Worm (Caenorhabditis elegans): ENCODE data around the gene F59A6.13.

Gene F59A6.13

DNA sequence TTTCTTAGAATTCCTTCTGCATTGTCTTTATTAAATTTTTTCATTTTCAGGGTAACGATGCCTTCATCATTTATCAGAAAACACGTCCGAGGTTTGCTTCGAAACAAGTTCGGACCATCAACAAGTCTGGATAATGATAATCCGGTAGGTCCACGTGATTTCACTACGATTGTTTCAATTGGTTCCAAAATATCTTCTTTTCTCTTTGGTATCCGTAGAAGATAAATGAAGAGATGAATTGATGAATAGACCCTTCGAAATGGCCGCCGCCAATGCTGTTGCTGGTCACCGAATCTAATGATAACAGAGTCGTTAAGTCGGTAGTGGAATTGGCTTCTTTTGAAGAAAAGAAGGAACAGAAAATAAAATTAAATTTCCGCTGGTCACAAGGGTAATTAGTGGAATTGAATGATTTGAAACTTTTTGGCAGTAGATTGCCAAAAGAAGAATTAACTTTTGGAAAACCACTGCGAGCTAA, 27.3 kb downstream of the F59A6.13 start, which contains the start of gene F33G12.6 (continued):
- TF ChIP-seq elt-3 (tag; optimal IDR thresholded peaks at IDR 0.05) = peak in 2 of 6 experiments; percentile 19 to 46
- no peak for TF ChIP-seq alr-1 (tag; optimal IDR thresholded peaks at IDR 0.05; ENCODE audit: borderline replicate concordance)
- no peak for TF ChIP-seq sup-37 (GFP tag; optimal IDR thresholded peaks at IDR 0.05)
- TF ChIP-seq efl-1 (optimal IDR thresholded peaks at IDR 0.05) = no peak
- TF ChIP-seq efl-1 (GFP tag; optimal IDR thresholded peaks at IDR 0.05 in 1 of 2) = no peak
- TF ChIP-seq fkh-4 (tag; optimal IDR thresholded peaks at IDR 0.05; ENCODE audit: borderline replicate concordance) = no peak
- peak; percentile 69 for TF ChIP-seq lin-14 (GFP tag; optimal IDR thresholded peaks at IDR 0.05)
- no peak for TF ChIP-seq nhr-11 (tag; optimal IDR thresholded peaks at IDR 0.05)
- no peak for TF ChIP-seq zip-4 (GFP tag; optimal IDR thresholded peaks at IDR 0.05)
- TF ChIP-seq nhr-84 (tag; optimal IDR thresholded peaks at IDR 0.05) = no peak
- no peak for TF ChIP-seq mab-9 (GFP tag; IDR thresholded peaks at IDR 0.05)
- TF ChIP-seq ets-5 (GFP tag; IDR thresholded peaks at IDR 0.05) = no peak
- TF ChIP-seq skn-1 (tag; optimal IDR thresholded peaks at IDR 0.05) = no peak
- TF ChIP-seq C04F5.9 (tag; optimal IDR thresholded peaks at IDR 0.05) = no peak
- no peak for TF ChIP-seq efl-3 (GFP tag; optimal IDR thresholded peaks at IDR 0.05)
- peak; percentile 40 for TF ChIP-seq unc-130 (tag; optimal IDR thresholded peaks at IDR 0.05)
- no peak for TF ChIP-seq lir-3 (tag; optimal IDR thresholded peaks at IDR 0.05; ENCODE audit: poor library complexity)
- no peak for TF ChIP-seq zag-1 (tag; optimal IDR thresholded peaks at IDR 0.05)
- no peak for TF ChIP-seq nhr-77 (tag; optimal IDR thresholded peaks at IDR 0.05)
- no peak for TF ChIP-seq irx-1 (tag; optimal IDR thresholded peaks at IDR 0.05)
- TF ChIP-seq hlh-17 (GFP tag; optimal IDR thresholded peaks at IDR 0.05; ENCODE audit: borderline replicate concordance) = no peak
- peak in 1 of 2 experiments; percentile 44 for TF ChIP-seq mdl-1 (tag; optimal IDR thresholded peaks at IDR 0.05)
- no peak for TF ChIP-seq ceh-82 (tag; optimal IDR thresholded peaks at IDR 0.05)
- no peak for TF ChIP-seq lin-35 (GFP tag; optimal IDR thresholded peaks at IDR 0.05)
- TF ChIP-seq ceh-8 (GFP tag; optimal IDR thresholded peaks at IDR 0.05) = no peak
- no peak for TF ChIP-seq nhr-76 (tag; optimal IDR thresholded peaks at IDR 0.05)
- TF ChIP-seq blmp-1 (tag; optimal IDR thresholded peaks at IDR 0.05) = peak; percentile 65
- TF ChIP-seq ces-1 (GFP tag; optimal IDR thresholded peaks at IDR 0.05) = no peak
- TF ChIP-seq isw-1 (GFP tag; IDR thresholded peaks at IDR 0.05) = no peak

DNA sequence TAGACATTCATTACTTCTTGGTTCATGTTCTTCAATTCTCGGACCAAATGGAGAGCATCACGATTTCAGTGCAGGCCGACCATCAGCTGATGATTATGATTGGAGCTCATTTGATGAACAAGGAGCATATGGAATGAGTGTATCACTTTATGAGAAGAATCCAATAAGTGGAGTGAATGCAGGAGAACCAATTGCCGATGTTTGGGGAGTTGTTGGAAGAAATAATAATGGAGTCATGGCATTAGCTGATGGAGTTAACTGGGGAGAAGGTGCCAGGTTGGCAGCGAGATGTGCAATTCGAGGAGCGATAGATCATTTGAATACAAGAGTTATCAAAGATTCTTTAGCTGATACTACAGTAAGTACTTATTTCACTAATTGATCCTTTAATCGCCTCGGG, 28.2 kb downstream of the F59A6.13 start:
- no peak for TF ChIP-seq efl-1 (optimal IDR thresholded peaks at IDR 0.05)
- TF ChIP-seq efl-1 (GFP tag; optimal IDR thresholded peaks at IDR 0.05 in 1 of 2) = peak in 1 of 2 experiments; percentile 93
- no peak for TF ChIP-seq ets-5 (GFP tag; IDR thresholded peaks at IDR 0.05)

DNA sequence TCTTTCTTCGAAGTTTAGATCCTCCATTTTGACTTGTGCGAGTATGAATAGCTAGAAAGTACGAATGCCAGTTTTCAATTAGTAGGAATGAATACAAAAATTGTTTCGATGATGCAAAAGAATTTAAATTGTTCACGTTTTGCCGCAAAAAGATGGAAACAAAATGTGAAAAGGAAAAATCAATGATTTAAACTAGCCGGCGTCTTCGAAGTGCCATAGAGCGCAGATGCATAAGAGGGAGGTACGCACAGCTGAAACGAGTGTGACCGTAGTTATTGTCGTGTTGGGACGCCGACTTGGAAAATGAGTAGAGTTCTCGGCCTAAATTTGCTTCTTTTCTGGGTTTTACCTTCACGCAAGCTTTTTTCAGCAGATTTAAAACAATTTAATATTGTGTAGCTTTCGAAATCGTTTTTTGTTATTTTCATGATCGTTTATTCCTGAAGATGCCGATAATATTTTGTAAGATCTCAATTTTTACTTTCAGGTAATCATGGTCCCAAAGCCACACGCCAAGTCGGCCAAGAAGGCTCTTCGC, 32.6 kb downstream of the F59A6.13 start, which contains the start of the genes ify-1 and rpl-22:
ify-1 (minus strand) TSS at position 51 of the 538 bp plus-strand sequence.
rpl-22 (plus strand) TSS at position 488 of the 538 bp plus-strand sequence.
- peak; percentile 93 for TF ChIP-seq lin-13 (GFP tag; optimal IDR thresholded peaks at IDR 0.05)
- TF ChIP-seq swsn-7 (tag; optimal IDR thresholded peaks at IDR 0.05) = peak; percentile 93
- peak in 1 of 2 experiments; percentile 90 for TF ChIP-seq mdl-1 (tag; optimal IDR thresholded peaks at IDR 0.05)
- TF ChIP-seq ztf-4 (tag; optimal IDR thresholded peaks at IDR 0.05) = peak; percentile 88
- no peak for TF ChIP-seq Y116A8C.19 (tag; optimal IDR thresholded peaks at IDR 0.05; ENCODE audit: borderline replicate concordance)
- peak; percentile 94 for TF ChIP-seq nhr-47 (tag; optimal IDR thresholded peaks at IDR 0.05)
- peak; percentile 81 for TF ChIP-seq pax-3 (tag; optimal IDR thresholded peaks at IDR 0.05)
- TF ChIP-seq pqm-1 (tag; optimal IDR thresholded peaks at IDR 0.05) = no peak
- peak; percentile 5 to 98 (median 78) for TF ChIP-seq elt-3 (tag; optimal IDR thresholded peaks at IDR 0.05)
- TF ChIP-seq ama-1 (optimal IDR thresholded peaks at IDR 0.05) = peak; percentile 70
- TF ChIP-seq nhr-28 (tag; optimal IDR thresholded peaks at IDR 0.05) = no peak
- TF ChIP-seq efl-1 (optimal IDR thresholded peaks at IDR 0.05) = peak; percentile 95 to 96
- peak; percentile 93 to 99 for TF ChIP-seq efl-1 (GFP tag; optimal IDR thresholded peaks at IDR 0.05 in 1 of 2)
- TF ChIP-seq unc-98 (GFP tag; IDR thresholded peaks at IDR 0.05) = no peak
- TF ChIP-seq efl-3 (GFP tag; optimal IDR thresholded peaks at IDR 0.05) = no peak
- TF ChIP-seq lin-35 (GFP tag; optimal IDR thresholded peaks at IDR 0.05) = peak; percentile 95 to 98
- TF ChIP-seq unc-62 (GFP tag; optimal IDR thresholded peaks at IDR 0.05) = no peak
- peak; percentile 72 for TF ChIP-seq nhr-11 (tag; optimal IDR thresholded peaks at IDR 0.05)
- peak; percentile 93 to 94 (median 94) for TF ChIP-seq dpl-1 (GFP tag; optimal IDR thresholded peaks at IDR 0.05)
- peak; percentile 53; the same call in 1 of the 2 replicates for TF ChIP-seq mab-9 (GFP tag; IDR thresholded peaks at IDR 0.05)
- peak; percentile 97 for TF ChIP-seq nhr-20 (tag; optimal IDR thresholded peaks at IDR 0.05)
- TF ChIP-seq snu-23 (GFP tag; optimal IDR thresholded peaks at IDR 0.05) = peak; percentile 98
- TF ChIP-seq F16B12.6 (tag; optimal IDR thresholded peaks at IDR 0.05) = peak; percentile 75
- peak; percentile 93 for TF ChIP-seq snpc-4 (tag; optimal IDR thresholded peaks at IDR 0.05)
- no peak for TF ChIP-seq alr-1 (tag; optimal IDR thresholded peaks at IDR 0.05; ENCODE audit: borderline replicate concordance)
- TF ChIP-seq fkh-8 (tag; optimal IDR thresholded peaks at IDR 0.05) = peak; percentile 90
- peak; percentile 92 for TF ChIP-seq grh-1 (GFP tag; IDR thresholded peaks at IDR 0.05)
- peak; percentile 95 for TF ChIP-seq mep-1 (tag; optimal IDR thresholded peaks at IDR 0.05)
